Worm (Caenorhabditis elegans): ENCODE measurements around the gene mfsd-8.

- TF ChIP-seq zag-1 (tag; optimal IDR thresholded peaks at IDR 0.05): no peak
- no peak for TF ChIP-seq pqm-1 (tag; optimal IDR thresholded peaks at IDR 0.05)
- no peak for TF ChIP-seq fos-1 (tag; optimal IDR thresholded peaks at IDR 0.05)
- TF ChIP-seq zfp-3 (GFP tag; conservative IDR thresholded peaks at IDR 0.05): no peak
- no peak for TF ChIP-seq unc-62 (GFP tag; optimal IDR thresholded peaks at IDR 0.05 in 1 of 2)
- no peak for TF ChIP-seq unc-62 (tag; optimal IDR thresholded peaks at IDR 0.05)
- no peak for TF ChIP-seq Y48G9A.11 (GFP tag; IDR thresholded peaks at IDR 0.05)
- TF ChIP-seq madf-5 (GFP tag; IDR thresholded peaks at IDR 0.05): no peak
- no peak for TF ChIP-seq lin-13 (GFP tag; optimal IDR thresholded peaks at IDR 0.05)
- no peak for TF ChIP-seq daf-16 (GFP tag; optimal IDR thresholded peaks at IDR 0.05)
- no peak for TF ChIP-seq daf-16 (tag; optimal IDR thresholded peaks at IDR 0.05)
- no peak for TF ChIP-seq egl-27 (tag; optimal IDR thresholded peaks at IDR 0.05)
- TF ChIP-seq ama-1 (optimal IDR thresholded peaks at IDR 0.05): no peak
These were observed 49.7 kb downstream of the mfsd-8 start for ce11 chrIII:3331767-3332166.

Data from whole organism, L4 larva.